Fruit fly (Drosophila melanogaster) whole organism, embryonic: Measurements from ENCODE around the gene r2d2.

ENCODE experiments used
- Asciz ChIP-seq: fragments of 200-800 bp; sonication (Bioruptor generic); optimal IDR thresholded peaks from 2 replicates; lab custom pipeline; 2017; ENCODE audit warnings: missing biosample characterization, mild to moderate bottlenecking, missing genetic modification characterization, missing genetic modification reagents
- BEAF-32 ChIP-seq: fragments of 200-800 bp; sonication (Bioruptor generic); optimal IDR thresholded peaks from 3 replicates; lab custom pipeline; 2017; ENCODE audit warnings: missing biosample characterization, missing genetic modification characterization, mild to moderate bottlenecking, moderate library complexity, missing genetic modification reagents
- Bgb ChIP-seq: fragments of 200-800 bp; sonication (Bioruptor generic); IDR thresholded peaks from 2 replicates; pipeline ENCODE4 v1.3.6; 2022; ENCODE audit warnings: missing biosample characterization, missing genetic modification characterization; ENCODE audit not compliant: partially characterized antibody
- CG11093 ChIP-seq: fragments of 200-800 bp; sonication (Bioruptor generic); IDR thresholded peaks from 3 replicates; pipeline ENCODE4 v1.3.6; 2022; ENCODE audit warnings: missing biosample characterization, missing genetic modification characterization
- CG1233 ChIP-seq: fragments of 200-800 bp; sonication (Bioruptor generic); optimal IDR thresholded peaks from 4 replicates; lab custom pipeline; 2018; ENCODE audit warnings: missing biosample characterization, mild to moderate bottlenecking, missing genetic modification characterization
- CG12769 ChIP-seq: fragments of 200-800 bp; sonication (Bioruptor generic); optimal IDR thresholded peaks from 2 replicates; lab custom pipeline; 2019; ENCODE audit warnings: missing biosample characterization, mild to moderate bottlenecking, missing genetic modification characterization, moderate library complexity
- CG15514 ChIP-seq: fragments of 200-800 bp; sonication (Bioruptor generic); optimal IDR thresholded peaks from 3 replicates; lab custom pipeline; 2017; ENCODE audit warnings: missing biosample characterization, missing genetic modification characterization, mild to moderate bottlenecking, moderate library complexity, missing genetic modification reagents
- CG1647 ChIP-seq: fragments of 200-800 bp; sonication (Bioruptor generic); optimal IDR thresholded peaks from 3 replicates; lab custom pipeline; 2016; ENCODE audit warnings: missing biosample characterization, missing genetic modification characterization
- CG17912 ChIP-seq: fragments of 200-800 bp; sonication (Bioruptor generic); optimal IDR thresholded peaks from 2 replicates; lab custom pipeline; 2018; ENCODE audit warnings: missing biosample characterization, mild to moderate bottlenecking, missing genetic modification characterization
- CG2875 ChIP-seq: fragments of 200-800 bp; sonication (Bioruptor generic); optimal IDR thresholded peaks from 2 replicates; lab custom pipeline; 2017; ENCODE audit warnings: missing biosample characterization, mild to moderate bottlenecking, missing genetic modification characterization, missing genetic modification reagents
- CG30020 ChIP-seq: fragments of 200-800 bp; optimal IDR thresholded peaks from 2 replicates; lab custom pipeline; 2019; ENCODE audit warnings: missing biosample characterization, mild to moderate bottlenecking, missing genetic modification characterization, moderate library complexity
- CG32767 ChIP-seq: fragments of 200-800 bp; sonication (Bioruptor generic); IDR thresholded peaks from 2 replicates; pipeline ENCODE4 v1.3.6; 2022; ENCODE audit warnings: missing biosample characterization, missing genetic modification characterization
- CG34376 ChIP-seq: fragments of 200-800 bp; sonication (Bioruptor generic); optimal IDR thresholded peaks from 2 replicates; lab custom pipeline; 2018; ENCODE audit warnings: missing biosample characterization, mild to moderate bottlenecking, missing genetic modification characterization
- CG4424 ChIP-seq: fragments of 200-800 bp; sonication (Bioruptor generic); optimal IDR thresholded peaks from 3 replicates; lab custom pipeline; 2016; ENCODE audit warnings: missing biosample characterization, missing genetic modification characterization
- CG7556 ChIP-seq: fragments of 200-800 bp; sonication (Bioruptor generic); optimal IDR thresholded peaks from 2 replicates; lab custom pipeline; 2017; ENCODE audit warnings: missing biosample characterization, mild to moderate bottlenecking, missing genetic modification characterization
- CG7839 ChIP-seq: fragments of 200-800 bp; sonication (Bioruptor generic); optimal IDR thresholded peaks from 3 replicates; lab custom pipeline; 2018; ENCODE audit warnings: missing biosample characterization, mild to moderate bottlenecking, missing genetic modification characterization, moderate library complexity
- CG7928 ChIP-seq: fragments of 200-800 bp; sonication (Bioruptor generic); optimal IDR thresholded peaks from 2 replicates; lab custom pipeline; 2017; ENCODE audit warnings: missing biosample characterization, mild to moderate bottlenecking, missing genetic modification characterization
- CG8281 ChIP-seq: fragments of 200-800 bp; sonication (Bioruptor generic); optimal IDR thresholded peaks from 2 replicates; lab custom pipeline; 2018; ENCODE audit warnings: missing biosample characterization, mild to moderate bottlenecking, missing genetic modification characterization, moderate library complexity
- CG8924 ChIP-seq: fragments of 200-800 bp; optimal IDR thresholded peaks from 3 replicates; lab custom pipeline; 2019; ENCODE audit warnings: missing biosample characterization, mild to moderate bottlenecking, missing genetic modification characterization, moderate library complexity
- CoRest ChIP-seq: fragments of 200-800 bp; sonication (Bioruptor generic); optimal IDR thresholded peaks from 3 replicates; lab custom pipeline; 2018; ENCODE audit warnings: missing biosample characterization, mild to moderate bottlenecking, missing genetic modification characterization, moderate library complexity
- E2f1 ChIP-seq: fragments of 200-800 bp; sonication (Bioruptor generic); IDR thresholded peaks from 2 replicates; pipeline ENCODE4 v1.3.6; 2022; ENCODE audit warnings: missing biosample characterization, missing genetic modification characterization
- GATAe ChIP-seq: fragments of 200-800 bp; sonication (Bioruptor generic); conservative IDR thresholded peaks from 2 replicates; pipeline ENCODE4 v1.3.6; 2022; ENCODE audit warnings: missing biosample characterization, missing genetic modification characterization
- Gug ChIP-seq: fragments of 200-800 bp; sonication (Bioruptor generic); IDR thresholded peaks from 4 replicates; pipeline ENCODE4 v1.3.6; 2022; ENCODE audit warnings: missing biosample characterization, missing genetic modification characterization
- H2.0 ChIP-seq: fragments of 200-800 bp; sonication (Bioruptor generic); IDR thresholded peaks from 2 replicates; pipeline ENCODE4 v1.3.6; 2022; ENCODE audit warnings: missing biosample characterization, missing genetic modification characterization
- HLH3B ChIP-seq: fragments of 200-800 bp; sonication (Bioruptor generic); IDR thresholded peaks from 2 replicates; pipeline ENCODE4 v1.3.6; 2022; ENCODE audit warnings: missing biosample characterization, missing genetic modification characterization
- Hr51 ChIP-seq, 2 experiments: fragments of 200-800 bp; sonication (Bioruptor generic); optimal IDR thresholded peaks; 2 replicates in 1 of 2; 3 replicates in 1 of 2; lab custom pipeline; 2016 to 2018; ENCODE audit warnings: missing biosample characterization in 2 of 2, missing genetic modification characterization in 2 of 2, mild to moderate bottlenecking in 1 of 2, moderate library complexity in 1 of 2
- Hr78 ChIP-seq, 2 experiments: fragments of 200-800 bp in 1 of 2; fragments of >200 bp in 1 of 2; sonication (Bioruptor generic) in 1 of 2; optimal IDR thresholded peaks; 2 replicates each; lab custom pipeline; 2017 to 2019; ENCODE audit warnings: missing biosample characterization in 2 of 2, missing genetic modification characterization in 2 of 2, mild to moderate bottlenecking in 1 of 2, moderate library complexity in 1 of 2
- Jarid2 ChIP-seq: fragments of 200-800 bp; sonication (Bioruptor generic); optimal IDR thresholded peaks from 3 replicates; lab custom pipeline; 2017; ENCODE audit warnings: mild to moderate bottlenecking, missing biosample characterization, missing genetic modification reagents, missing genetic modification characterization
- Meics ChIP-seq: fragments of 200-800 bp; sonication (Bioruptor generic); optimal IDR thresholded peaks from 2 replicates; lab custom pipeline; 2017; ENCODE audit warnings: missing biosample characterization, mild to moderate bottlenecking, missing genetic modification characterization
- Opbp ChIP-seq: fragments of 200-800 bp; sonication (Bioruptor generic); IDR thresholded peaks from 3 replicates; pipeline ENCODE4 v1.3.6; 2022; ENCODE audit warnings: missing biosample characterization, missing genetic modification characterization; ENCODE audit not compliant: partially characterized antibody
- Rfx ChIP-seq: fragments of 200-800 bp; sonication (Bioruptor generic); IDR thresholded peaks from 2 replicates; pipeline ENCODE4 v1.3.6; 2022; ENCODE audit warnings: missing biosample characterization, missing genetic modification characterization
- Sox102F ChIP-seq: fragments of 200-800 bp; sonication (Bioruptor generic); optimal IDR thresholded peaks from 2 replicates; lab custom pipeline; 2018; ENCODE audit warnings: missing biosample characterization, mild to moderate bottlenecking, missing genetic modification characterization, moderate library complexity
- Vsx1 ChIP-seq: fragments of 200-800 bp; sonication (Bioruptor generic); optimal IDR thresholded peaks from 2 replicates; lab custom pipeline; 2017; ENCODE audit warnings: missing biosample characterization, mild to moderate bottlenecking, missing genetic modification characterization, missing genetic modification reagents
- ac ChIP-seq: fragments of 200-800 bp; sonication (Bioruptor generic); optimal IDR thresholded peaks from 3 replicates; lab custom pipeline; 2017; ENCODE audit warnings: missing biosample characterization, mild to moderate bottlenecking, missing genetic modification characterization
- al ChIP-seq: fragments of 200-800 bp; sonication (Bioruptor generic); IDR thresholded peaks from 2 replicates; pipeline ENCODE4 v1.3.6; 2022; ENCODE audit warnings: missing biosample characterization, missing genetic modification characterization
- bigmax ChIP-seq: fragments of 200-800 bp; sonication (Bioruptor generic); optimal IDR thresholded peaks from 2 replicates; lab custom pipeline; 2018; ENCODE audit warnings: missing biosample characterization, mild to moderate bottlenecking, missing genetic modification characterization
- bowl ChIP-seq: fragments of 200-800 bp; sonication (Bioruptor generic); IDR thresholded peaks from 2 replicates; pipeline ENCODE4 v1.3.6; 2022; ENCODE audit warnings: missing biosample characterization, missing genetic modification characterization
- chinmo ChIP-seq: fragments of 200-800 bp; sonication (Bioruptor generic); IDR thresholded peaks from 4 replicates; pipeline ENCODE4 v1.3.6; 2022; ENCODE audit warnings: missing biosample characterization, missing genetic modification characterization; ENCODE audit not compliant: partially characterized antibody
- exex ChIP-seq: fragments of 200-800 bp; sonication (Bioruptor generic); optimal IDR thresholded peaks from 4 replicates; lab custom pipeline; 2018; ENCODE audit warnings: missing biosample characterization, mild to moderate bottlenecking, missing genetic modification characterization, moderate library complexity
- fd64A ChIP-seq: fragments of 200-800 bp; sonication (Bioruptor generic); optimal IDR thresholded peaks from 3 replicates; lab custom pipeline; 2018; ENCODE audit warnings: missing biosample characterization, mild to moderate bottlenecking, missing genetic modification characterization
- lov ChIP-seq, 2 experiments: fragments of 200-800 bp in 1 of 2; fragments of >200 bp in 1 of 2; sonication (Bioruptor generic) in 1 of 2; IDR thresholded peaks in 1 of 2; optimal IDR thresholded peaks in 1 of 2; 2 replicates in 1 of 2; 3 replicates in 1 of 2; pipeline versions ENCODE4 v1.3.6 to Lab custom; 2017 to 2022; ENCODE audit warnings: missing biosample characterization in 1 of 2, missing genetic modification characterization in 1 of 2
- pho ChIP-seq: fragments of 200-800 bp; sonication (Bioruptor generic); optimal IDR thresholded peaks from 2 replicates; lab custom pipeline; 2016; ENCODE audit warnings: missing biosample characterization, missing genetic modification characterization
- row ChIP-seq: fragments of 200-800 bp; sonication (Bioruptor generic); IDR thresholded peaks from 3 replicates; pipeline ENCODE4 v1.3.6; 2022; ENCODE audit warnings: missing biosample characterization, missing genetic modification characterization
- sob ChIP-seq: fragments of 200-800 bp; sonication (Bioruptor generic); IDR thresholded peaks from 2 replicates; pipeline ENCODE4 v1.3.6; 2022; ENCODE audit warnings: missing biosample characterization, missing genetic modification characterization
- tap ChIP-seq: fragments of 200-800 bp; optimal IDR thresholded peaks from 3 replicates; lab custom pipeline; 2019; ENCODE audit warnings: missing biosample characterization, mild to moderate bottlenecking, missing genetic modification characterization, moderate library complexity
- vvl ChIP-seq: fragments of 200-800 bp; sonication (Bioruptor generic); IDR thresholded peaks from 2 replicates; pipeline ENCODE4 v1.3.6; 2022; ENCODE audit warnings: missing biosample characterization, missing genetic modification characterization

r2d2 gene

dm6 chr2L:7790448-7791355 is 9.2 kb upstream of the r2d2 start, which contains the start of gene CG7149 (continued):
- TF ChIP-seq Rfx (GFP tag; lab: Robert Waterston, UW), result 0 out of 2 replicates have a peak, but pooled peaks have one; percentile 15
- TF ChIP-seq CG15514, result peak; percentile 28
- peak; percentile 7 for TF ChIP-seq Sox102F (GFP tag; lab: Kevin White, UChicago)
- TF ChIP-seq Asciz (GFP tag; lab: Kevin White, UChicago), result no peak
- TF ChIP-seq CoRest, result peak; percentile 35
- TF ChIP-seq row (GFP tag; lab: Robert Waterston, UW), result peak; percentile 84
- TF ChIP-seq sob (GFP tag; lab: Robert Waterston, UW), result peak; percentile 23; the same call in 1 of the 2 replicates
- no peak for TF ChIP-seq CG1233 (GFP tag; lab: Kevin White, UChicago)
- TF ChIP-seq pho (GFP tag; lab: Kevin White, UChicago), result peak; percentile 7
- no peak for TF ChIP-seq CG1647 (GFP tag; lab: Kevin White, UChicago)
- TF ChIP-seq bigmax, result no peak
- TF ChIP-seq GATAe (GFP tag; lab: Robert Waterston, UW), result peak; percentile 66
- TF ChIP-seq CG12769 (tag; lab: Kevin White, UChicago), result peak; percentile 62
- TF ChIP-seq BEAF-32 (GFP tag; lab: Kevin White, UChicago), result no peak
- peak; percentile 92; the same call in 3 of the 4 replicates for TF ChIP-seq chinmo (GFP tag; lab: Robert Waterston, UW)
- TF ChIP-seq CG7556 (GFP tag; lab: Kevin White, UChicago), result peak; percentile 33
- TF ChIP-seq CG4424 (GFP tag; lab: Kevin White, UChicago), result peak; percentile 5
- no peak for TF ChIP-seq bowl (GFP tag; lab: Robert Waterston, UW)
- TF ChIP-seq H2.0 (GFP tag; lab: Robert Waterston, UW), result no peak
- TF ChIP-seq Gug, result no peak
- no peak for TF ChIP-seq E2f1 (GFP tag; lab: Robert Waterston, UW)
- peak; percentile 33 for TF ChIP-seq Meics (GFP tag; lab: Kevin White, UChicago)
- no peak for TF ChIP-seq CG17912 (GFP tag; lab: Kevin White, UChicago)
- TF ChIP-seq CG11093 (GFP tag; lab: Robert Waterston, UW), result no peak
- no peak for TF ChIP-seq Opbp (GFP tag; lab: Robert Waterston, UW)
- no peak for TF ChIP-seq tap (tag; lab: Kevin White, UChicago)
- TF ChIP-seq CG7928 (GFP tag; lab: Kevin White, UChicago), result no peak
- TF ChIP-seq CG32767 (GFP tag; lab: Robert Waterston, UW), result no peak
- TF ChIP-seq lov (optimal IDR thresholded peaks at IDR 0.05; lab: Kevin White, UChicago), result no peak
- TF ChIP-seq lov (GFP tag; IDR thresholded peaks at IDR 0.05; lab: Robert Waterston, UW), result 0 out of 3 replicates have a peak, but pooled peaks have one; percentile 9
- TF ChIP-seq Hr51 (GFP tag; optimal IDR thresholded peaks at IDR 0.05; lab: Kevin White, UChicago), result peak in 1 of 2 experiments; percentile 31
- TF ChIP-seq HLH3B (GFP tag; lab: Robert Waterston, UW), result no peak
- TF ChIP-seq vvl (GFP tag; lab: Robert Waterston, UW), result no peak
- no peak for TF ChIP-seq ac (GFP tag; lab: Kevin White, UChicago)
- TF ChIP-seq exex (tag; lab: Kevin White, UChicago), result peak; percentile 91
- peak; percentile 19 for TF ChIP-seq CG8924 (tag; lab: Kevin White, UChicago)
- peak; percentile 8 for TF ChIP-seq CG7839
- TF ChIP-seq Jarid2 (GFP tag; lab: Kevin White, UChicago), result peak; percentile 59
- no peak for TF ChIP-seq al (GFP tag; lab: Robert Waterston, UW)
- peak; percentile 16 for TF ChIP-seq CG8281
- TF ChIP-seq Vsx1 (GFP tag; lab: Kevin White, UChicago), result peak; percentile 39
- no peak for TF ChIP-seq fd64A (GFP tag; lab: Kevin White, UChicago)
- TF ChIP-seq Hr78 (GFP tag; optimal IDR thresholded peaks at IDR 0.05; lab: Kevin White, UChicago), result peak in 1 of 2 experiments; percentile 13
- peak; percentile 57; the same call in 1 of the 2 replicates for TF ChIP-seq Bgb (GFP tag; lab: Robert Waterston, UW)
- no peak for TF ChIP-seq CG2875 (GFP tag; lab: Kevin White, UChicago)
- TF ChIP-seq CG30020 (tag; lab: Kevin White, UChicago), result no peak
- peak; percentile 95 for TF ChIP-seq CG34376 (GFP tag; lab: Kevin White, UChicago)
